Worm (Caenorhabditis elegans) whole organism, L3 larva: ENCODE results near the gene hpo-12.

ENCODE experiments used
- daf-12 ChIP-seq: fragments of 150-350 bp; optimal IDR thresholded peaks from 2 replicates; lab custom pipeline; 2014; ENCODE audit warnings: missing biosample characterization, missing genetic modification reagents, missing genetic modification characterization
- fos-1 ChIP-seq: fragments of 150-350 bp; optimal IDR thresholded peaks from 2 replicates; lab custom pipeline; 2014; ENCODE audit warnings: missing biosample characterization, missing genetic modification characterization
- mdl-1 ChIP-seq: fragments of 150-350 bp; optimal IDR thresholded peaks from 2 replicates; lab custom pipeline; 2014; ENCODE audit warnings: missing biosample characterization, missing genetic modification characterization
- pha-4 ChIP-seq: fragments of 150-350 bp; optimal IDR thresholded peaks from 2 replicates; lab custom pipeline; 2014; ENCODE audit warnings: missing biosample characterization, missing genetic modification reagents, missing genetic modification characterization

DNA sequence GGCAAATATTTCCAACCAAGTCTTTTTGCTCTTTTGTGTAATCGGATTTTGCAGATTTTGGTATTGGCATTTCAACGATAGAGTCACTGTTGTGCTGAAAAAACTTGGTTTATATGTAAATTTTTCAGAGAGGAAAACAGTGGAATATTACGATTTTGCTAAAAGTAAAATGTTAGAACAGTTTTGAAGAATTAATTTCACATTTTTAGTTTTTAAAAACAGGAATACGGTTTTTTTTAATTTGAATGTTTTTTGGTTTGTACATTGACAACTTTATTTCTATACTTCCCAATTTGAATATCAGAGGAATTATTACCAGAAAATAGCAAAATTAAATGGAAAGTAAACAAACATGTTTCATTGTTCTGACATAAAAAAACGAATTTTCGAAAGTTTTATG, 30.4 kb upstream of the hpo-12 start, which contains the start of gene dnj-26:
- no peak for TF ChIP-seq daf-12 (tag; lab: Kevin White, UChicago)
- no peak for TF ChIP-seq fos-1 (tag; lab: Kevin White, UChicago)
- TF ChIP-seq pha-4 (tag; lab: Kevin White, UChicago): no peak
- no peak for TF ChIP-seq mdl-1 (tag; lab: Kevin White, UChicago)
